Fruit fly (Drosophila melanogaster) whole organism, pupa: ENCODE data around the gene CG1812.

ENCODE experiments used
- CG14655 ChIP-seq: fragments of 200-800 bp; sonication (Bioruptor generic); optimal IDR thresholded peaks from 3 replicates; lab custom pipeline; 2017; ENCODE audit warnings: mild to moderate bottlenecking, missing biosample characterization, missing genetic modification reagents, missing genetic modification characterization
- CG34367 ChIP-seq: fragments of 200-800 bp; sonication (Bioruptor generic); optimal IDR thresholded peaks from 2 replicates; lab custom pipeline; 2018; ENCODE audit warnings: missing biosample characterization, mild to moderate bottlenecking, missing genetic modification characterization
- CG8159 ChIP-seq: fragments of 200-800 bp; sonication (Bioruptor generic); optimal IDR thresholded peaks from 3 replicates; lab custom pipeline; 2018; ENCODE audit warnings: missing biosample characterization, mild to moderate bottlenecking, missing genetic modification characterization, moderate library complexity
- EcR ChIP-seq: fragments of 200-800 bp; sonication (Bioruptor generic); optimal IDR thresholded peaks from 3 replicates; lab custom pipeline; 2019; ENCODE audit warnings: missing biosample characterization, missing genetic modification characterization, mild to moderate bottlenecking, moderate library complexity, missing genetic modification reagents
- Pif1A ChIP-seq: fragments of 200-800 bp; sonication (Bioruptor generic); optimal IDR thresholded peaks from 3 replicates; lab custom pipeline; 2016; ENCODE audit warnings: missing biosample characterization, missing genetic modification characterization

dm6 chrX:20501640-20502039 is 9.7 kb upstream of the CG1812 start:
- TF ChIP-seq EcR (GFP tag; lab: Kevin White, UChicago) = no peak
- TF ChIP-seq CG8159 (tag; lab: Kevin White, UChicago) = peak; percentile 39
- TF ChIP-seq CG34367 (tag; lab: Kevin White, UChicago) = no peak
- peak; percentile 62 for TF ChIP-seq CG14655 (GFP tag; lab: Kevin White, UChicago)
- TF ChIP-seq Pif1A = no peak
